Worm (Caenorhabditis elegans) whole organism, late embryonic: Measurements from ENCODE around the gene Y36E3A.2.

Experiments
- C38D4.7 ChIP-seq: fragments of 200-800 bp; sonication (Bioruptor generic); optimal IDR thresholded peaks from 2 replicates; lab custom pipeline; 2018; ENCODE audit warnings: mild to moderate bottlenecking, missing genetic modification characterization, moderate library complexity, missing compliant biosample characterization
- K02D7.2 ChIP-seq: sonication (generic microtip); optimal IDR thresholded peaks from 2 replicates; lab custom pipeline; 2017; ENCODE audit warnings: mild to moderate bottlenecking, missing genetic modification characterization, missing compliant biosample characterization
- K09A11.1 ChIP-seq: sonication (generic microtip); optimal IDR thresholded peaks from 2 replicates; lab custom pipeline; 2017; ENCODE audit warnings: antibody characterized with exemption, mild to moderate bottlenecking, missing genetic modification characterization, missing compliant biosample characterization; ENCODE audit not compliant: insufficient read depth
- T23F11.4 ChIP-seq: fragments of 200-800 bp; sonication (Bioruptor generic); optimal IDR thresholded peaks from 2 replicates; lab custom pipeline; 2018; ENCODE audit warnings: mild to moderate bottlenecking, missing genetic modification characterization, missing compliant biosample characterization
- ama-1 ChIP-seq: fragments of 150-350 bp; optimal IDR thresholded peaks from 2 replicates; lab custom pipeline; 2014
- ceh-18 ChIP-seq: sonication (generic microtip); optimal IDR thresholded peaks from 2 replicates; lab custom pipeline; 2016; ENCODE audit warnings: missing genetic modification characterization, missing compliant biosample characterization
- ceh-19 ChIP-seq: fragments of 200-800 bp; sonication (Bioruptor generic); optimal IDR thresholded peaks from 2 replicates; lab custom pipeline; 2018; ENCODE audit warnings: mild to moderate bottlenecking, missing genetic modification characterization, missing compliant biosample characterization
- ceh-2 ChIP-seq: sonication (generic microtip); optimal IDR thresholded peaks from 2 replicates; lab custom pipeline; 2016; ENCODE audit warnings: missing genotype, missing genetic modification characterization, missing compliant biosample characterization
- ceh-31 ChIP-seq: sonication (generic microtip); optimal IDR thresholded peaks from 2 replicates; lab custom pipeline; 2016; ENCODE audit warnings: missing genetic modification characterization, missing compliant biosample characterization
- ceh-34 ChIP-seq: sonication (generic microtip); optimal IDR thresholded peaks from 2 replicates; lab custom pipeline; 2016; ENCODE audit warnings: mild to moderate bottlenecking, missing genetic modification characterization, missing compliant biosample characterization
- ceh-6 ChIP-seq: fragments of 200-800 bp; sonication (Bioruptor generic); optimal IDR thresholded peaks from 2 replicates; lab custom pipeline; 2018; ENCODE audit warnings: mild to moderate bottlenecking, missing genetic modification characterization, missing compliant biosample characterization
- dmd-4 ChIP-seq: sonication (generic microtip); optimal IDR thresholded peaks from 2 replicates; lab custom pipeline; 2016; ENCODE audit warnings: borderline replicate concordance, missing genetic modification characterization, missing compliant biosample characterization
- dve-1 ChIP-seq: sonication (generic microtip); optimal IDR thresholded peaks from 2 replicates; lab custom pipeline; 2017; ENCODE audit warnings: antibody characterized with exemption, mild to moderate bottlenecking, missing genetic modification characterization, missing compliant biosample characterization
- eyg-1 ChIP-seq: sonication (generic microtip); optimal IDR thresholded peaks from 2 replicates; lab custom pipeline; 2016; ENCODE audit warnings: missing genotype, missing genetic modification characterization, missing compliant biosample characterization
- fax-1 ChIP-seq: sonication (generic microtip); optimal IDR thresholded peaks from 2 replicates; lab custom pipeline; 2016; ENCODE audit warnings: missing genotype, missing genetic modification characterization, missing compliant biosample characterization
- fkh-6 ChIP-seq: sonication (generic microtip); optimal IDR thresholded peaks from 2 replicates; lab custom pipeline; 2016; ENCODE audit warnings: missing genetic modification characterization, missing compliant biosample characterization
- hlh-13 ChIP-seq: fragments of 200-800 bp; sonication (Bioruptor generic); optimal IDR thresholded peaks from 2 replicates; lab custom pipeline; 2018; ENCODE audit warnings: mild to moderate bottlenecking, missing genetic modification characterization, missing compliant biosample characterization
- hlh-30 ChIP-seq: sonication (generic microtip); optimal IDR thresholded peaks from 2 replicates; lab custom pipeline; 2017; ENCODE audit warnings: antibody characterized with exemption, missing genetic modification characterization, missing compliant biosample characterization; ENCODE audit not compliant: insufficient read depth
- hlh-6 ChIP-seq: sonication (generic microtip); optimal IDR thresholded peaks from 2 replicates; lab custom pipeline; 2016; ENCODE audit warnings: missing genotype, missing genetic modification characterization, missing compliant biosample characterization
- madf-2 ChIP-seq: sonication (generic microtip); optimal IDR thresholded peaks from 2 replicates; lab custom pipeline; 2017; ENCODE audit warnings: missing genetic modification characterization, missing compliant biosample characterization
- nhr-11 ChIP-seq: fragments of 150-350 bp; optimal IDR thresholded peaks from 2 replicates; lab custom pipeline; 2014; ENCODE audit warnings: missing biosample characterization, missing genetic modification characterization
- nhr-232 ChIP-seq: sonication (generic microtip); optimal IDR thresholded peaks from 2 replicates; lab custom pipeline; 2016; ENCODE audit warnings: missing genetic modification characterization, missing compliant biosample characterization
- npax-4 ChIP-seq: sonication (generic microtip); optimal IDR thresholded peaks from 2 replicates; lab custom pipeline; 2016; ENCODE audit warnings: missing genetic modification characterization, missing compliant biosample characterization
- pat-9 ChIP-seq: fragments of 200-800 bp; sonication (Bioruptor generic); optimal IDR thresholded peaks from 2 replicates; lab custom pipeline; 2018; ENCODE audit warnings: mild to moderate bottlenecking, missing genetic modification characterization, moderate library complexity, missing compliant biosample characterization
- pax-1 ChIP-seq: fragments of 150-350 bp; optimal IDR thresholded peaks from 2 replicates; lab custom pipeline; 2014; ENCODE audit warnings: missing biosample characterization, missing genetic modification characterization
- pha-4 ChIP-seq: fragments of 150-350 bp; optimal IDR thresholded peaks from 2 replicates; lab custom pipeline; 2018; ENCODE audit warnings: missing biosample characterization, missing genetic modification reagents, missing genetic modification characterization
- pros-1 ChIP-seq: fragments of 150-350 bp; optimal IDR thresholded peaks from 2 replicates; lab custom pipeline; 2014; ENCODE audit warnings: missing biosample characterization, missing genetic modification reagents, missing genetic modification characterization
- sdc-2 ChIP-seq: sonication (generic microtip); optimal IDR thresholded peaks from 2 replicates; lab custom pipeline; 2016; ENCODE audit warnings: missing genotype, missing genetic modification characterization, missing compliant biosample characterization
- sox-2 ChIP-seq: fragments of 200-800 bp; sonication (Bioruptor generic); IDR thresholded peaks from 2 replicates; pipeline ENCODE4 v1.3.6; 2022; ENCODE audit warnings: missing genetic modification reagents, missing genetic modification characterization, missing compliant biosample characterization
- tbx-2 ChIP-seq: sonication (generic microtip); optimal IDR thresholded peaks from 2 replicates; lab custom pipeline; 2016; ENCODE audit warnings: missing genetic modification characterization, missing compliant biosample characterization
- tbx-7 ChIP-seq: sonication (generic microtip); optimal IDR thresholded peaks from 2 replicates; lab custom pipeline; 2016; ENCODE audit warnings: missing genotype, missing genetic modification characterization, missing compliant biosample characterization
- ttx-3 ChIP-seq: sonication (generic microtip); optimal IDR thresholded peaks from 2 replicates; lab custom pipeline; 2016; ENCODE audit warnings: missing genetic modification reagents, missing genetic modification characterization, missing compliant biosample characterization
- unc-42 ChIP-seq: sonication (generic microtip); optimal IDR thresholded peaks from 2 replicates; lab custom pipeline; 2016; ENCODE audit warnings: missing genotype, missing genetic modification characterization, missing compliant biosample characterization
- unc-86 ChIP-seq: sonication (generic microtip); optimal IDR thresholded peaks from 2 replicates; lab custom pipeline; 2016; ENCODE audit warnings: missing genetic modification characterization, missing compliant biosample characterization
- ztf-16 ChIP-seq: sonication (generic microtip); optimal IDR thresholded peaks from 2 replicates; lab custom pipeline; 2017; ENCODE audit warnings: missing genetic modification characterization, missing compliant biosample characterization

The Y36E3A.2 gene

DNA sequence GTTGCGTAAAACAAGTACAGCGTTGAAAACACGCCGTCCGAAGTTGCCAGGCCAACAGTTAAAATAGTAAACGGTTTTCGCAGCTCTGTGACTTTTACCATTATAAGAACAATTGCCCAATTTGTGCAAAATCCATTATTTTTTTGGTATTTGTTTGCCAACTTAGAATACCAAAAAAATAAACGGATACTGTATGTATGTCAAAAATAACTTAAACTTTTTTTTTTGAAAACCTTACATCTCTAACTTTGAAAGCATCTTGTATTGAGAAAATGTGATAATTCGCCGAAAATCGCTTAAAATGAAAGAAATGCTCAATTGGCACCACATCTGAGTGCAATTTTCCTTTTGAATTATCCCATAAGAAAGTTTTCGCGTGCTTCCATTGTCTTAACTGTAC is 27.1 kb upstream of the Y36E3A.2 start, which contains the start of gene fbxa-199:
Gene fbxa-199 (minus strand): TSS at position 101 of the 400 bp plus-strand sequence.
- TF ChIP-seq ztf-16 (no peak), ceh-34 (tag; lab: Kevin White, UChicago) (no peak), eyg-1 (tag; lab: Kevin White, UChicago) (no peak), pha-4 (tag; lab: Kevin White, UChicago) (no peak), K09A11.1 (no peak), fax-1 (tag; lab: Kevin White, UChicago) (no peak)
- TF ChIP-seq, all 69 proteins: peak for 0

DNA sequence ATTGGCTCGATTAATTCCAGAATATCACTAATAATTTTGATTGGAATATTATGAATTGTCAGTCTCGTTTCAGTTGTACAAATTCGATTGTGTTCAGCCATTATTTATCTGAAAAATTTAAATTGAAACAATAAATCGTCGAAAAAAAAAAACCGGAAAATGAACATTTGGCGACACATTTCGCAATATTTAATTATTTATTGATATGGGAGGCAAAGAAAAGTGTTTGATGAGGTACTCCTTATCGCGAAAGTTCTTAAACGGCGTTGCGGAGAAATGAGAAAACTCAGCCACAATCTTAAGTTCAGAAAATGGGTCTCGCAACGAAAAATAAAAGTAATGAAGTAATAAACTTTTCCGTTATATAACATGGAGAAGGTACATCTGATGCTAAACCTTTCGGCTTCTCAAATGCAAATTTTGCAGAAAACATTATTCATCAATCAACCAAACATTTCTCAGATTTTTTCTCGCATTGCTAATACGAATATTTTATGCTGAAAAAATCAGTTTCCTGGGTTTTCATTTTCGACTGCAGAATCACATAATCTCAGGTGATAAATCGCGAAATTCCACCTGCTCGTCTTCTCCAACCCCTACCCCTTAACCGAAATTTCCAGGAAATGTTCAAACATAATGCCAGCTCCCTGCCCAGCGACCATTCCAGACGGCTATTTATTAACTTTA is 26.0 kb upstream of the Y36E3A.2 start, which contains the start of the genes T06E6.15 and sri-7:
Gene T06E6.15 (minus strand): TSS at position 101 of the 687 bp plus-strand sequence.
Gene sri-7 (plus strand): TSS at position 637 of the 687 bp plus-strand sequence.
- TF ChIP-seq sox-2 (GFP tag; lab: Robert Waterston, UW) (no peak), ceh-31 (tag; lab: Kevin White, UChicago) (no peak), npax-4 (tag; lab: Kevin White, UChicago) (no peak), tbx-2 (no peak), dve-1 (tag; lab: Kevin White, UChicago) (no peak), nhr-232 (no peak), ceh-6 (no peak), sdc-2 (tag; lab: Kevin White, UChicago) (no peak), ama-1 (lab: Kevin White, UChicago) (no peak), nhr-11 (tag; lab: Kevin White, UChicago) (no peak), hlh-13 (GFP tag; lab: Kevin White, UChicago) (no peak)
- TF ChIP-seq, all 69 proteins: peak for 0

DNA sequence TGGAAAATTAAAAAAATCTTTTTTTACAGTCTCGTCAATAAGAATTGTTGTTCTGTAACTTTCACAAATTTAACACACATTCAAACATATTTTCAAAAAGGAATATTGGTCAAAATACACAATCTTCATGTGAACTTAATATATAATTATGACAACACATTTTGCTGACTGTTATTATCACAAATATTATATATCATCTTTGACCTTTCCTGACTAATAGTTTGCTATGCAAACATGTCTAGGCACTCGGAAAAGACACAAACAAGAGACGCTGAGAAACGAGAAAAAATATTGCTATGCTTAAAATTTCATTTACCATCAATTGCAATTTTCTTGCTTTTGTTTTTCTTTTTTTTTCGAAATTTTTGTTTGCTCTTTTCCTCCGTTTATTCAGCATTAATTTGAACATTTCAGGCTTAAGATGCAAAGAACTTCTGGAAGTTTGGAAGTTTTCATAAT is 24.0 kb upstream of the Y36E3A.2 start, which contains the start of gene fbxa-135:
Gene fbxa-135 (plus strand): TSS at position 409 of the 459 bp plus-strand sequence.
- TF ChIP-seq fkh-6 (tag; lab: Kevin White, UChicago), result no peak
- no peak for TF ChIP-seq hlh-6
- TF ChIP-seq ceh-2 (tag; lab: Kevin White, UChicago), result no peak
- TF ChIP-seq pros-1 (tag; lab: Kevin White, UChicago), result no peak
- no peak for TF ChIP-seq ama-1 (lab: Kevin White, UChicago)
- no peak for TF ChIP-seq pax-1 (tag; lab: Kevin White, UChicago)
- no peak for TF ChIP-seq madf-2
- TF ChIP-seq hlh-30 (tag; lab: Kevin White, UChicago), result no peak
- no peak for TF ChIP-seq dve-1 (tag; lab: Kevin White, UChicago)
- TF ChIP-seq eyg-1 (tag; lab: Kevin White, UChicago), result no peak
- no peak for TF ChIP-seq ttx-3 (tag; lab: Kevin White, UChicago)
- TF ChIP-seq ceh-18, result no peak
- no peak for TF ChIP-seq K02D7.2 (tag; lab: Kevin White, UChicago)
- TF ChIP-seq hlh-13 (GFP tag; lab: Kevin White, UChicago), result no peak
- TF ChIP-seq ceh-19, result no peak
- no peak for TF ChIP-seq pat-9 (tag; lab: Kevin White, UChicago)
- TF ChIP-seq, all 69 proteins: peak for 0

DNA sequence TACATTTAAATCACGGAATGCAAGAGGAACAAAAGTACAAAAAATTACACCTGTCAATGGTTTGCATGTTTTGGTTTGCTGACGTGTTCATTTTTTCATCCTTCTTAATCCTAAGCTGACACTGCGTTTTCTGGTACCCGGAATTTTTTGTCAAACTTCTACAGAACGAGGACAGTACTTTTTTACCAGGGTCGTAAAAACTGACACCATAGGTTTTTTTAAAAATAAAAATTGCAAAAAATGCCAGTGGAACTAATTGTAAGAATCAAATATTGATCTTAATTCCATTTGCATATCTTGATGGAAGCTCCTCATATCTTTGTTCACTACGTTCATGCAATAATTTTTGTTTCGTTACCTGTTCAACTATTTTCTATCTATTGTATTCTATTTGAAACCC is 21.0 kb upstream of the Y36E3A.2 start, which contains the start of gene srh-258:
Gene srh-258 (plus strand): TSS at position 301 of the 400 bp plus-strand sequence.
- TF ChIP-seq unc-86 (no peak), C38D4.7 (no peak), tbx-7 (tag; lab: Kevin White, UChicago) (no peak), T23F11.4 (GFP tag; lab: Kevin White, UChicago) (no peak), eyg-1 (tag; lab: Kevin White, UChicago) (no peak), nhr-232 (no peak), unc-42 (tag; lab: Kevin White, UChicago) (no peak), sdc-2 (tag; lab: Kevin White, UChicago) (no peak), ama-1 (lab: Kevin White, UChicago) (no peak), dmd-4 (tag; lab: Kevin White, UChicago) (no peak)
